Fruit fly (Drosophila melanogaster): ENCODE results near the gene Vav.

The Vav gene

DNA sequence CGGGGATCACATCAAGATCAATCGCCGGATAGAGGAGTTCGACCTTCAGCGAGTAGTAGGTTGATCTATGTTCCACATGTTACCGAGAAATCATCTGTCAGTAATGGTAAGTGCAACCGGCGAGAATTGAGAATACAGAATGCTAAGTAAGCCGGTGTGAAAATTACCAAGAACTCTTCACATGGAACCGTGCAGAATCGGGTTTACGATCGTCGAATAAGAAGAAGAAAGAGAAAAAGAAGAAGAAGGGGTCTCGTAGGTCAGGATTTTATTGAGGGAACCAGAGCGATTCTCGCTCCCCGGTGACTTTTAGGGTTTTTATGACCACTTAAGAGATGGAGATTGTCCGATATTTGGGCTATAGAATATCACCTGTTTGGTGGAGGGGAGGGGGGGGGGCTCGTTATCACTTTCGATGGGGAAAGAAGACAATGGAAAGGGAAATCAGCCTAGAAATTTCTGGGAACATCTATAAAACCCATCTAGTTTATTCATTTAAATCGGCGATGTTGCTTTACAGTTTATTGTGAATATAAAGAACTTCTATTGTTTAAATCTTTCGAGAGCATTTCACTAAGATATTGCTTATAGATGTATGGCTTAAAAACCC, 40.6 kb upstream of the Vav start:
- TF ChIP-seq D1 (tag; optimal IDR thresholded peaks at IDR 0.05) = no peak

DNA sequence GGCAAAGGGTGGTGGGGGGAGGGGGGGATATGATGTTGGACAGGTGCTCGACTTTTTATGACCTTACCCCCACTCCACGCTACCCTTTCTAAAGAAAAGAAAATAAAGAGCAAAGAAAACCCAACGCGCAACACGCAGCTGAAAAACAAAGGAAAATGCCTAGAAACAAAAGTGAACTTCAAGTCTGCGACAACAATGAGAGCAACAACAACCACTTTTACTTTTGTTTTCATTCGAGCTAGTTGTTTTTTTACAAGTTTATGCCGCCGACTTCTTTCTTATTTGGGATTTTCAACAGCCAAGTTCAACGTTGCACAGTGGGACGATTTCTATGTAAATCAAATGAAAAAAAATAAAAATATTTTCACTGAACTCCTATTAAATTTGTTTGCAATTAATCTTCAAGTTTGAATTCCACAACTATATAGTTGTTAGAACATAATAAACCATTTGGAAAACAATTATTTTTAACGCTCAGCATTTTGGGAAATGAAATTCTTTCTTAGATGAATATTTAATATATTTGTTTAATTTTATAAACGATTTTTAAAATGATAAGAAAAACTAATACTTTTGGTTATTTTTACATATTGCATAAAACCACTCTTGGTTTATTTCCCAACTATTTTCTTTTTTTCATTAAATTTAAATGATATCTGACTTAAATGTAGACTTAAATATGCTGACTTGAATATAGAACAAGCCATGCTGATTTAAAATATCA, 36.9 kb upstream of the Vav start:
- TF ChIP-seq Pif1A (GFP tag; optimal IDR thresholded peaks at IDR 0.05) = no peak
- peak; percentile 74 for TF ChIP-seq CG9948 (tag; optimal IDR thresholded peaks at IDR 0.05)
- TF ChIP-seq D1 (tag; optimal IDR thresholded peaks at IDR 0.05) = peak; percentile 32
- no peak; the same call in 1 of the 2 replicates for TF ChIP-seq Ets98B (GFP tag; IDR thresholded peaks at IDR 0.05)
- TF ChIP-seq CG4496 (GFP tag; IDR thresholded peaks at IDR 0.05) = no peak
- peak; percentile 60 for TF ChIP-seq CG15710 (tag; optimal IDR thresholded peaks at IDR 0.05)
- TF ChIP-seq gl (tag; optimal IDR thresholded peaks at IDR 0.05) = no peak
- TF ChIP-seq CG10348 (GFP tag; IDR thresholded peaks at IDR 0.05) = no peak
- peak; percentile 33 for TF ChIP-seq Snoo (tag; optimal IDR thresholded peaks at IDR 0.05)
- no peak for TF ChIP-seq CG32121 (GFP tag; IDR thresholded peaks at IDR 0.05)
- TF ChIP-seq EcR (GFP tag; optimal IDR thresholded peaks at IDR 0.05) = no peak
- peak; percentile 81 for TF ChIP-seq CG8159 (tag; optimal IDR thresholded peaks at IDR 0.05)
- TF ChIP-seq CG34367 (tag; optimal IDR thresholded peaks at IDR 0.05) = peak; percentile 24
- peak; percentile 43 for TF ChIP-seq CG17806 (tag; optimal IDR thresholded peaks at IDR 0.05)
- TF ChIP-seq rn (GFP tag; IDR thresholded peaks at IDR 0.05) = no peak
- TF ChIP-seq CG8301 (tag; optimal IDR thresholded peaks at IDR 0.05) = peak; percentile 47
- TF ChIP-seq CG13204 (GFP tag; optimal IDR thresholded peaks at IDR 0.05) = no peak
- TF ChIP-seq CG12605 (GFP tag; IDR thresholded peaks at IDR 0.05) = no peak
- no peak for TF ChIP-seq fd96Ca (GFP tag; IDR thresholded peaks at IDR 0.05)
- TF ChIP-seq CG14655 (GFP tag; optimal IDR thresholded peaks at IDR 0.05) = peak; percentile 72
- no peak for TF ChIP-seq Pif1B (GFP tag; optimal IDR thresholded peaks at IDR 0.05)

dm6 chrX:19225304-19225640, 36.3 kb upstream of the Vav start:
- no peak for TF ChIP-seq fd96Ca (GFP tag; IDR thresholded peaks at IDR 0.05)
- TF ChIP-seq Snoo (tag; optimal IDR thresholded peaks at IDR 0.05) = no peak
- TF ChIP-seq CG17806 (tag; optimal IDR thresholded peaks at IDR 0.05) = no peak
- TF ChIP-seq rn (GFP tag; IDR thresholded peaks at IDR 0.05) = no peak
- TF ChIP-seq CG8301 (tag; optimal IDR thresholded peaks at IDR 0.05) = no peak
- TF ChIP-seq CG34367 (tag; optimal IDR thresholded peaks at IDR 0.05) = no peak
- TF ChIP-seq CG32121 (GFP tag; IDR thresholded peaks at IDR 0.05) = 0 out of 2 replicates have a peak, but pooled peaks have one; percentile 12
- TF ChIP-seq CG13204 (GFP tag; optimal IDR thresholded peaks at IDR 0.05) = peak; percentile 93
- TF ChIP-seq CG10348 (GFP tag; IDR thresholded peaks at IDR 0.05) = 0 out of 2 replicates have a peak, but pooled peaks have one; percentile 28
- no peak for TF ChIP-seq CG12605 (GFP tag; IDR thresholded peaks at IDR 0.05)
- no peak for TF ChIP-seq CG8159 (tag; optimal IDR thresholded peaks at IDR 0.05)
- TF ChIP-seq CG4496 (GFP tag; IDR thresholded peaks at IDR 0.05) = peak; percentile 74
- TF ChIP-seq Pif1A (GFP tag; optimal IDR thresholded peaks at IDR 0.05) = no peak
- TF ChIP-seq CG14655 (GFP tag; optimal IDR thresholded peaks at IDR 0.05) = no peak
- no peak for TF ChIP-seq gl (tag; optimal IDR thresholded peaks at IDR 0.05)
- TF ChIP-seq Pif1B (GFP tag; optimal IDR thresholded peaks at IDR 0.05) = no peak
- no peak for TF ChIP-seq Ets98B (GFP tag; IDR thresholded peaks at IDR 0.05)
- TF ChIP-seq EcR (GFP tag; optimal IDR thresholded peaks at IDR 0.05) = peak; percentile 35
- no peak for TF ChIP-seq D1 (tag; optimal IDR thresholded peaks at IDR 0.05)

- TF ChIP-seq CG34367 (tag; optimal IDR thresholded peaks at IDR 0.05) = peak; percentile 20
- 0 out of 3 replicates have a peak, but pooled peaks have one; percentile 31 for TF ChIP-seq fd96Ca (GFP tag; IDR thresholded peaks at IDR 0.05)
- TF ChIP-seq CG15710 (tag; optimal IDR thresholded peaks at IDR 0.05) = peak; percentile 49
- no peak for TF ChIP-seq Snoo (tag; optimal IDR thresholded peaks at IDR 0.05)
- TF ChIP-seq CG8301 (tag; optimal IDR thresholded peaks at IDR 0.05) = peak; percentile 82
- TF ChIP-seq CG13204 (GFP tag; optimal IDR thresholded peaks at IDR 0.05) = no peak
- peak; percentile 54 for TF ChIP-seq Pif1B (GFP tag; optimal IDR thresholded peaks at IDR 0.05)
- TF ChIP-seq gl (tag; optimal IDR thresholded peaks at IDR 0.05) = no peak
- TF ChIP-seq CG8159 (tag; optimal IDR thresholded peaks at IDR 0.05) = peak; percentile 66
- peak; percentile 45 for TF ChIP-seq D1 (tag; optimal IDR thresholded peaks at IDR 0.05)
- no peak for TF ChIP-seq rn (GFP tag; IDR thresholded peaks at IDR 0.05)
- peak; percentile 51 for TF ChIP-seq CG17806 (tag; optimal IDR thresholded peaks at IDR 0.05)
- peak; percentile 79 for TF ChIP-seq CG14655 (GFP tag; optimal IDR thresholded peaks at IDR 0.05)
- no peak for TF ChIP-seq CG9948 (tag; optimal IDR thresholded peaks at IDR 0.05)
- peak; percentile 42; the same call in 1 of the 2 replicates for TF ChIP-seq Ets98B (GFP tag; IDR thresholded peaks at IDR 0.05)
- TF ChIP-seq CG12605 (GFP tag; IDR thresholded peaks at IDR 0.05) = 0 out of 2 replicates have a peak, but pooled peaks have one; percentile 11
- TF ChIP-seq Pif1A (GFP tag; optimal IDR thresholded peaks at IDR 0.05) = peak; percentile 74
- no peak for TF ChIP-seq CG4496 (GFP tag; IDR thresholded peaks at IDR 0.05)
These were observed 31.7 kb upstream of the Vav start for dm6 chrX:19229855-19230433.

DNA sequence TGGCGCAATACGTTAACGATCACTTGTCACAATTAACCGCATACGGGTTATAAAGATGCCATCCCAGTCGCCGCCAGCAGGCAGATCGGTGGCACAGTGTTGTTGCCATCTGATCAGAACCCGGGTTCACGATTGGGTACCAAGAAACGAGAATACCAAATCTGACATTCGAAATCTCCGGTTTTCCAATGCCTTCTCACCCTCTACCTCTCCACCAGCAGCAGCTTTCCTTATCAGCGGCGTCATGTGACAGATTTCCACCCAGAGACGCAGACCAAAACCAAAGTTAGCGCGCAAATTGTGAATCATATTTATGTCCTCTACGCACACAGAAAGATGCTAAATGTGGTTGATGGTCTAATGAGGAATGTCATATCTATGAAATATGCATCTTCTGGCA, 23.0 kb upstream of the Vav start:
- TF ChIP-seq EcR (GFP tag; optimal IDR thresholded peaks at IDR 0.05) (no peak), CG9948 (tag; optimal IDR thresholded peaks at IDR 0.05) (no peak), CG15710 (tag; optimal IDR thresholded peaks at IDR 0.05) (no peak), CG13204 (GFP tag; optimal IDR thresholded peaks at IDR 0.05) (no peak), rn (GFP tag; IDR thresholded peaks at IDR 0.05) (no peak), Pif1B (GFP tag; optimal IDR thresholded peaks at IDR 0.05) (no peak), CG12605 (GFP tag; IDR thresholded peaks at IDR 0.05) (no peak)
